Worm (Caenorhabditis elegans): Measurements from ENCODE around the gene ire-1.

Gene ire-1

ce11 chrII:8074058-8074457 lies 50.7 kb downstream of the ire-1 start:
- TF ChIP-seq ztf-11 (tag; optimal IDR thresholded peaks at IDR 0.05) (no peak), ceh-9 (tag; optimal IDR thresholded peaks at IDR 0.05) (no peak), skn-1 (tag; optimal IDR thresholded peaks at IDR 0.05) (no peak), nhr-11 (tag; optimal IDR thresholded peaks at IDR 0.05) (no peak), pqm-1 (tag; optimal IDR thresholded peaks at IDR 0.05) (peak; percentile 72), ztf-4 (tag; optimal IDR thresholded peaks at IDR 0.05) (no peak), nhr-25 (tag; optimal IDR thresholded peaks at IDR 0.05) (no peak), elt-2 (tag; optimal IDR thresholded peaks at IDR 0.05) (peak; percentile 79), nhr-28 (tag; optimal IDR thresholded peaks at IDR 0.05) (no peak), nfya-1 (tag; optimal IDR thresholded peaks at IDR 0.05; ENCODE audit: insufficient read depth) (no peak)

- TF ChIP-seq elt-2 (tag; optimal IDR thresholded peaks at IDR 0.05) (peak; percentile 82), pqm-1 (tag; optimal IDR thresholded peaks at IDR 0.05) (peak; percentile 32), daf-12 (tag; optimal IDR thresholded peaks at IDR 0.05) (no peak), elt-1 (tag; optimal IDR thresholded peaks at IDR 0.05) (no peak)
Measured at ce11 chrII:8073222-8073621, 51.5 kb downstream of the ire-1 start, which contains the start of gene gpcp-2. Gene gpcp-2, minus strand, starts transcription at chrII:8073374.

ce11 chrII:8071801-8072544 lies 52.7 kb downstream of the ire-1 start:
- TF ChIP-seq unc-39 (tag; optimal IDR thresholded peaks at IDR 0.05) (no peak), egl-5 (tag; optimal IDR thresholded peaks at IDR 0.05) (no peak), pqm-1 (tag; optimal IDR thresholded peaks at IDR 0.05) (no peak), aly-2 (tag; optimal IDR thresholded peaks at IDR 0.05) (no peak), fkh-10 (GFP tag; optimal IDR thresholded peaks at IDR 0.05) (peak; percentile 8), nhr-25 (tag; optimal IDR thresholded peaks at IDR 0.05) (peak; percentile 35), fkh-2 (tag; optimal IDR thresholded peaks at IDR 0.05) (no peak), snpc-4 (tag; optimal IDR thresholded peaks at IDR 0.05) (no peak), ztf-11 (tag; optimal IDR thresholded peaks at IDR 0.05) (no peak), elt-1 (tag; optimal IDR thresholded peaks at IDR 0.05) (no peak), ama-1 (optimal IDR thresholded peaks at IDR 0.05) (no peak), lin-39 (tag; optimal IDR thresholded peaks at IDR 0.05) (peak; percentile 36), nhr-23 (tag; optimal IDR thresholded peaks at IDR 0.05) (no peak), mml-1 (tag; optimal IDR thresholded peaks at IDR 0.05) (no peak), nfya-1 (tag; optimal IDR thresholded peaks at IDR 0.05; ENCODE audit: insufficient read depth) (peak; percentile 55), R02D3.7 (tag; optimal IDR thresholded peaks at IDR 0.05) (no peak), nhr-237 (tag; optimal IDR thresholded peaks at IDR 0.05) (no peak), sea-2 (GFP tag; optimal IDR thresholded peaks at IDR 0.05) (no peak), daf-12 (tag; optimal IDR thresholded peaks at IDR 0.05) (no peak), mdl-1 (tag; optimal IDR thresholded peaks at IDR 0.05) (peak; percentile 55), fos-1 (tag; optimal IDR thresholded peaks at IDR 0.05) (no peak), ceh-16 (tag; optimal IDR thresholded peaks at IDR 0.05) (no peak), skn-1 (tag; optimal IDR thresholded peaks at IDR 0.05) (no peak), ceh-9 (tag; optimal IDR thresholded peaks at IDR 0.05) (no peak), ztf-4 (tag; optimal IDR thresholded peaks at IDR 0.05) (no peak), elt-3 (tag; optimal IDR thresholded peaks at IDR 0.05) (no peak), eor-1 (tag; optimal IDR thresholded peaks at IDR 0.05) (no peak), elt-2 (tag; optimal IDR thresholded peaks at IDR 0.05) (no peak), egl-27 (tag; optimal IDR thresholded peaks at IDR 0.05) (peak; percentile 22), nhr-12 (tag; optimal IDR thresholded peaks at IDR 0.05) (no peak), jun-1 (tag; optimal IDR thresholded peaks at IDR 0.05) (no peak), ZK546.5 (tag; optimal IDR thresholded peaks at IDR 0.05) (no peak), nhr-77 (tag; optimal IDR thresholded peaks at IDR 0.05) (no peak), lsy-12 (tag; optimal IDR thresholded peaks at IDR 0.05) (no peak), lin-15B (tag; optimal IDR thresholded peaks at IDR 0.05) (peak; percentile 20), pha-4 (tag; optimal IDR thresholded peaks at IDR 0.05) (peak; percentile 69), ceh-82 (tag; optimal IDR thresholded peaks at IDR 0.05) (no peak), nhr-67 (tag; optimal IDR thresholded peaks at IDR 0.05) (no peak), unc-62 (GFP tag; optimal IDR thresholded peaks at IDR 0.05) (peak; percentile 69), hmg-11 (tag; optimal IDR thresholded peaks at IDR 0.05) (peak; percentile 52), tbx-2 (tag; optimal IDR thresholded peaks at IDR 0.05) (peak; percentile 1), nhr-28 (tag; optimal IDR thresholded peaks at IDR 0.05) (no peak), ceh-28 (tag; optimal IDR thresholded peaks at IDR 0.05) (no peak), zag-1 (tag; optimal IDR thresholded peaks at IDR 0.05) (no peak), nhr-43 (tag; optimal IDR thresholded peaks at IDR 0.05; ENCODE audit: poor library complexity, severe bottlenecking) (peak; percentile 56), nhr-11 (tag; optimal IDR thresholded peaks at IDR 0.05) (peak; percentile 57), nhr-76 (tag; optimal IDR thresholded peaks at IDR 0.05) (no peak)

Measured in whole organism, L3 larva.